Fruit fly (Drosophila melanogaster) Kc167 (cell line): ENCODE measurements around the gene GstD5.

ENCODE experiments used
- h ChIP-seq: fragments of >200 bp; optimal IDR thresholded peaks from 3 replicates; lab custom pipeline; 2018; ENCODE audit warnings: missing external identifiers
- psq ChIP-seq: fragments of >200 bp; optimal IDR thresholded peaks from 2 replicates; lab custom pipeline; 2017; ENCODE audit warnings: missing external identifiers

- TF ChIP-seq psq (lab: Kevin White, UChicago), result no peak
- no peak for TF ChIP-seq h (lab: Kevin White, UChicago)
Measured at dm6 chr3R:12352003-12352402, 23.5 kb upstream of the GstD5 start, which contains the start of gene CG10041.
